Worm (Caenorhabditis elegans): ENCODE results near the gene srd-64.

DNA sequence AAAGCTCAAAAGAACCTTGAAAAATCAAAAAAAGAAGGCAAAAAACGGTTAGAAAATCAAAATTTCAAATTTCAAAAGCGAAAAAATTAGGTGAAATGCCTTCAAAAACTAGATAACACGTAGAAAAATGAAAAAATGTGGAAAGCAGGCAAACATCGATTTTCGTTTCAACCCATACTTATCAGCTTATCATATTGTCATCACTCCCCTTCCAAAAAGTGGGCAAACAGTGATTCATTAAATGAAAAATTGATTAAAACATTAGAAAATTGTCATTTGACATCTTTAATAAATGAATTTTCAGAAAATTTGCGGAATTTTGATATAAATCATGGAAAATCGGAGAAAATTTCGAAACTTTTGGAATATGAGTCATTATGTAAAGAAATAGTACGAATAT, 33.9 kb downstream of the srd-64 start:
- no peak for TF ChIP-seq pha-4 (GFP tag; IDR thresholded peaks at IDR 0.05)
- no peak for TF ChIP-seq pha-4 (tag; optimal IDR thresholded peaks at IDR 0.05)
- no peak for TF ChIP-seq lsy-2 (tag; optimal IDR thresholded peaks at IDR 0.05)
- TF ChIP-seq egl-27 (tag; optimal IDR thresholded peaks at IDR 0.05), result no peak
- no peak for TF ChIP-seq nhr-42 (GFP tag; IDR thresholded peaks at IDR 0.05)
- TF ChIP-seq hlh-30 (tag; optimal IDR thresholded peaks at IDR 0.05; ENCODE audit: insufficient read depth), result no peak
- no peak for TF ChIP-seq zfp-2 (tag; optimal IDR thresholded peaks at IDR 0.05)
- TF ChIP-seq skn-1 (tag; optimal IDR thresholded peaks at IDR 0.05), result no peak
- no peak for TF ChIP-seq nhr-76 (tag; optimal IDR thresholded peaks at IDR 0.05)
- no peak for TF ChIP-seq duxl-1 (tag; optimal IDR thresholded peaks at IDR 0.05; ENCODE audit: poor library complexity)
- TF ChIP-seq lin-13 (GFP tag; optimal IDR thresholded peaks at IDR 0.05), result no peak
- TF ChIP-seq lir-3 (tag; optimal IDR thresholded peaks at IDR 0.05), result no peak
- no peak for TF ChIP-seq daf-12 (tag; optimal IDR thresholded peaks at IDR 0.05)

Measured in whole organism, L4 larva.